Worm (Caenorhabditis elegans): ENCODE results near the gene F58H7.1.

DNA sequence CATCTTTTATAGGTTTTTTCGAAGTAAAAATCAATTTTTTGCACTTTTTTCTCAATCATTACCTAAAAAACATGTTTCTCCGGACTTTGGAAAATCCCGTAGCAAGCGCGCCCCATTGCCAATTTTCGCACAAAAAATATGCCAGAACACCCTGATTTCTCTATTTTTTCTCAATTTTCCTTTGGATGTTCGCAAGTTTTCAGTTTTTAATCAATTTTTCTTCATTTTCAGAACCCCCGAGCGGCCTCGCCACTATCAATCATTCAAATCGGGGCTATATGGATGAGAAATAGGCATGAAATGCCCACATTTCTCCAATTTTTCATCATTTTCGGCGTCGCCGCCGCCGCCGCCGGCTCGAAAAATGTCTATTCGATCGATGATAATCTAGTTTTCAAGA is 23.6 kb upstream of the F58H7.1 start, which contains the start of gene plx-1:
- TF ChIP-seq ztf-23 (GFP tag; IDR thresholded peaks at IDR 0.05) (no peak), flt-1 (GFP tag; IDR thresholded peaks at IDR 0.05) (no peak), ztf-29 (GFP tag; IDR thresholded peaks at IDR 0.05) (no peak), klf-2 (GFP tag; conservative IDR thresholded peaks at IDR 0.05) (no peak), cog-1 (tag; optimal IDR thresholded peaks at IDR 0.05) (no peak), tab-1 (GFP tag; IDR thresholded peaks at IDR 0.05) (no peak), med-1 (GFP tag; optimal IDR thresholded peaks at IDR 0.05; ENCODE audit: insufficient read depth) (no peak)

All from whole organism, midembryonic.